Worm (Caenorhabditis elegans) whole organism, L3 larva: ENCODE results near the gene D1086.11.

ENCODE experiments used
- R02D3.7 ChIP-seq: fragments of 150-350 bp; optimal IDR thresholded peaks from 2 replicates; lab custom pipeline; 2014; ENCODE audit warnings: missing biosample characterization, missing genetic modification characterization
- ZK546.5 ChIP-seq: sonication (generic microtip); optimal IDR thresholded peaks from 2 replicates; lab custom pipeline; 2017; ENCODE audit warnings: missing biosample characterization, missing genetic modification characterization
- aly-2 ChIP-seq: fragments of 150-350 bp; optimal IDR thresholded peaks from 2 replicates; lab custom pipeline; 2014; ENCODE audit warnings: missing biosample characterization, missing genetic modification characterization
- ceh-16 ChIP-seq: sonication (generic microtip); optimal IDR thresholded peaks from 2 replicates; lab custom pipeline; 2017; ENCODE audit warnings: missing biosample characterization, missing genetic modification characterization
- ceh-28 ChIP-seq: fragments of 150-350 bp; optimal IDR thresholded peaks from 2 replicates; lab custom pipeline; 2014; ENCODE audit warnings: missing biosample characterization, missing genetic modification reagents, missing genetic modification characterization
- ceh-82 ChIP-seq: fragments of 150-350 bp; optimal IDR thresholded peaks from 2 replicates; lab custom pipeline; 2014; ENCODE audit warnings: missing biosample characterization, missing genetic modification characterization
- ceh-9 ChIP-seq: sonication (generic microtip); optimal IDR thresholded peaks from 2 replicates; lab custom pipeline; 2018; ENCODE audit warnings: missing biosample characterization, missing genetic modification characterization
- daf-12 ChIP-seq: fragments of 150-350 bp; optimal IDR thresholded peaks from 2 replicates; lab custom pipeline; 2014; ENCODE audit warnings: missing biosample characterization, missing genetic modification reagents, missing genetic modification characterization
- egl-27 ChIP-seq: sonication (generic microtip); optimal IDR thresholded peaks from 4 replicates; lab custom pipeline; 2017; ENCODE audit warnings: missing biosample characterization, missing genetic modification reagents, missing genetic modification characterization
- egl-5 ChIP-seq: fragments of 150-350 bp; optimal IDR thresholded peaks from 2 replicates; lab custom pipeline; 2017; ENCODE audit warnings: missing biosample characterization, missing genetic modification reagents, missing genetic modification characterization, inconsistent platforms
- elt-1 ChIP-seq: fragments of 150-350 bp; optimal IDR thresholded peaks from 2 replicates; lab custom pipeline; 2014; ENCODE audit warnings: missing biosample characterization, missing genetic modification characterization
- elt-2 ChIP-seq: sonication (generic microtip); optimal IDR thresholded peaks from 2 replicates; lab custom pipeline; 2016; ENCODE audit warnings: missing genetic modification reagents, mild to moderate bottlenecking, missing genetic modification characterization, missing compliant biosample characterization
- eor-1 ChIP-seq, 2 experiments: fragments of 150-350 bp; optimal IDR thresholded peaks; 2 replicates each; lab custom pipeline; 2014 to 2018; ENCODE audit warnings: missing biosample characterization in 2 of 2, missing genetic modification characterization in 2 of 2
- fkh-10 ChIP-seq: sonication (generic microtip); optimal IDR thresholded peaks from 2 replicates; lab custom pipeline; 2017; ENCODE audit warnings: missing biosample characterization, missing genetic modification reagents, missing genetic modification characterization
- fkh-2 ChIP-seq: fragments of 150-350 bp; optimal IDR thresholded peaks from 2 replicates; lab custom pipeline; 2014; ENCODE audit warnings: missing biosample characterization, missing genetic modification reagents, missing genetic modification characterization
- fos-1 ChIP-seq: fragments of 150-350 bp; optimal IDR thresholded peaks from 2 replicates; lab custom pipeline; 2014; ENCODE audit warnings: missing biosample characterization, missing genetic modification characterization
- hmg-11 ChIP-seq: sonication (generic microtip); optimal IDR thresholded peaks from 2 replicates; lab custom pipeline; 2016; ENCODE audit warnings: missing genetic modification characterization, missing compliant biosample characterization
- jun-1 ChIP-seq: fragments of 150-350 bp; optimal IDR thresholded peaks from 2 replicates; lab custom pipeline; 2014; ENCODE audit warnings: missing biosample characterization, missing genetic modification reagents, missing genetic modification characterization
- lin-15B ChIP-seq: fragments of 150-350 bp; optimal IDR thresholded peaks from 2 replicates; lab custom pipeline; 2014; ENCODE audit warnings: missing biosample characterization, missing genetic modification characterization
- lin-39 ChIP-seq: fragments of 150-350 bp; optimal IDR thresholded peaks from 2 replicates; lab custom pipeline; 2018; ENCODE audit warnings: missing biosample characterization, missing genetic modification reagents, missing genetic modification characterization
- lsy-12 ChIP-seq: sonication (generic microtip); optimal IDR thresholded peaks from 2 replicates; lab custom pipeline; 2016; ENCODE audit warnings: mild to moderate bottlenecking, missing genetic modification characterization, missing compliant biosample characterization
- mdl-1 ChIP-seq: fragments of 150-350 bp; optimal IDR thresholded peaks from 2 replicates; lab custom pipeline; 2014; ENCODE audit warnings: missing biosample characterization, missing genetic modification characterization
- mml-1 ChIP-seq: fragments of 150-350 bp; sonication (generic microtip); optimal IDR thresholded peaks from 3 replicates; lab custom pipeline; 2014; ENCODE audit warnings: missing biosample characterization, missing genetic modification characterization
- nfya-1 ChIP-seq: sonication (generic microtip); optimal IDR thresholded peaks from 2 replicates; lab custom pipeline; 2017; ENCODE audit warnings: missing genetic modification characterization, mild to moderate bottlenecking, missing compliant biosample characterization, antibody characterized with exemption, moderate library complexity; ENCODE audit not compliant: insufficient read depth
- nhr-11 ChIP-seq: fragments of 150-350 bp; optimal IDR thresholded peaks from 2 replicates; lab custom pipeline; 2014; ENCODE audit warnings: missing biosample characterization, missing genetic modification characterization
- nhr-23 ChIP-seq: fragments of 150-350 bp; optimal IDR thresholded peaks from 2 replicates; lab custom pipeline; 2014; ENCODE audit warnings: missing biosample characterization, missing genetic modification reagents, missing genetic modification characterization
- nhr-237 ChIP-seq: fragments of 150-350 bp; optimal IDR thresholded peaks from 2 replicates; lab custom pipeline; 2014; ENCODE audit warnings: missing biosample characterization, missing genetic modification characterization
- nhr-25 ChIP-seq: sonication (generic microtip); optimal IDR thresholded peaks from 2 replicates; lab custom pipeline; 2017; ENCODE audit warnings: missing biosample characterization, missing genetic modification characterization
- nhr-28 ChIP-seq: fragments of 150-350 bp; optimal IDR thresholded peaks from 2 replicates; lab custom pipeline; 2014; ENCODE audit warnings: missing biosample characterization, missing genetic modification characterization
- nhr-43 ChIP-seq: sonication (generic microtip); optimal IDR thresholded peaks from 2 replicates; lab custom pipeline; 2016; ENCODE audit warnings: mild to moderate bottlenecking, missing genetic modification characterization, missing compliant biosample characterization; ENCODE audit not compliant: poor library complexity, severe bottlenecking
- nhr-67 ChIP-seq: fragments of 150-350 bp; optimal IDR thresholded peaks from 2 replicates; lab custom pipeline; 2014; ENCODE audit warnings: missing biosample characterization, missing genetic modification characterization
- nhr-76 ChIP-seq: fragments of 150-350 bp; sonication (generic microtip); optimal IDR thresholded peaks from 5 replicates; lab custom pipeline; 2014; ENCODE audit warnings: missing biosample characterization, missing genetic modification characterization
- nhr-77 ChIP-seq: fragments of 150-350 bp; optimal IDR thresholded peaks from 2 replicates; lab custom pipeline; 2014; ENCODE audit warnings: missing biosample characterization, missing genetic modification characterization
- pha-4 ChIP-seq: fragments of 150-350 bp; optimal IDR thresholded peaks from 2 replicates; lab custom pipeline; 2014; ENCODE audit warnings: missing biosample characterization, missing genetic modification reagents, missing genetic modification characterization
- pqm-1 ChIP-seq: fragments of 150-350 bp; optimal IDR thresholded peaks from 2 replicates; lab custom pipeline; 2017; ENCODE audit warnings: missing biosample characterization, missing genetic modification characterization, inconsistent platforms
- skn-1 ChIP-seq: fragments of 150-350 bp; optimal IDR thresholded peaks from 2 replicates; lab custom pipeline; 2014; ENCODE audit warnings: missing biosample characterization, missing genetic modification characterization
- snpc-4 ChIP-seq: fragments of 150-350 bp; optimal IDR thresholded peaks from 2 replicates; lab custom pipeline; 2014; ENCODE audit warnings: missing biosample characterization, missing genetic modification characterization
- tbx-2 ChIP-seq: sonication (generic microtip); optimal IDR thresholded peaks from 2 replicates; lab custom pipeline; 2016; ENCODE audit warnings: mild to moderate bottlenecking, missing genetic modification characterization, missing compliant biosample characterization
- unc-39 ChIP-seq: sonication (generic microtip); optimal IDR thresholded peaks from 4 replicates; lab custom pipeline; 2017; ENCODE audit warnings: missing biosample characterization, missing genetic modification characterization
- unc-62 ChIP-seq: fragments of 150-350 bp; sonication (generic microtip); optimal IDR thresholded peaks from 4 replicates; lab custom pipeline; 2014; ENCODE audit warnings: missing biosample characterization, missing genetic modification reagents, missing genetic modification characterization
- ztf-11 ChIP-seq: fragments of 150-350 bp; optimal IDR thresholded peaks from 2 replicates; lab custom pipeline; 2014; ENCODE audit warnings: missing biosample characterization, missing genetic modification characterization
- ztf-4 ChIP-seq: fragments of 150-350 bp; optimal IDR thresholded peaks from 2 replicates; lab custom pipeline; 2014; ENCODE audit warnings: missing biosample characterization, missing genetic modification characterization

Gene D1086.11

DNA sequence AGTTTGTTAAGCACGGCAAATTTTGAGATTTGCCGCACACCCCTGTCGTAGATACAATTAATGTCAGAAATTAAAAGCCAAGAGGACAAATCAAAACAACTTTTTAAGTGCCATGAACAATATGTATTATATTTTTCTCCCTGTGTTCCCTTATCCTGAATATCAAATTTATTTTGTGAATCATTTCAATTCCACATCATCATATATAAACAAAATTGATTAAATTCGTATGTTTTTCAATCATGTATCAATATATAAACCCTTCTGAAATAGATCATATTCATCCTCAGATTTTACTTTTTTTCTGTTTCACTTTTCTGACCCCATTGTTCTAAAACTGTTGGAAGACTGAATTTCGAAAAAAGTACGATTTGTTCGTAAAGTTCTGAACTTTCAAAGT lies at the start of gene D1086.11:
Gene D1086.11, plus strand, starts transcription at position 301 of the 400 bp plus-strand sequence.
- TF ChIP-seq elt-2 (tag; lab: Kevin White, UChicago) = no peak
- no peak for TF ChIP-seq jun-1 (tag; lab: Kevin White, UChicago)
- TF ChIP-seq skn-1 (tag; lab: Kevin White, UChicago) = no peak
- no peak for TF ChIP-seq lin-15B (tag; lab: Kevin White, UChicago)
- TF ChIP-seq ZK546.5 (tag; lab: Kevin White, UChicago) = no peak
- no peak for TF ChIP-seq ceh-16 (tag; lab: Kevin White, UChicago)
- TF ChIP-seq snpc-4 (tag; lab: Kevin White, UChicago) = no peak
- no peak for TF ChIP-seq nhr-77 (tag; lab: Kevin White, UChicago)
- no peak for TF ChIP-seq nfya-1 (tag; lab: Kevin White, UChicago)
- TF ChIP-seq ceh-9 (tag; lab: Kevin White, UChicago) = no peak
- TF ChIP-seq ceh-28 (tag; lab: Kevin White, UChicago) = no peak
- TF ChIP-seq R02D3.7 (tag; lab: Kevin White, UChicago) = no peak
- no peak for TF ChIP-seq nhr-23 (tag; lab: Kevin White, UChicago)
- TF ChIP-seq nhr-237 = no peak
- no peak for TF ChIP-seq egl-5 (tag; lab: Kevin White, UChicago)
- no peak for TF ChIP-seq lin-39 (tag; lab: Kevin White, UChicago)
- no peak for TF ChIP-seq nhr-67 (tag; lab: Kevin White, UChicago)
- TF ChIP-seq, all 47 proteins: peak for 0

ce11 chrV:14026194-14026593 lies 48.1 kb upstream of the D1086.11 start, which contains the start of gene T08G5.2:
Gene T08G5.2, minus strand, starts transcription at chrV:14026294.
- no peak for TF ChIP-seq eor-1 (tag; optimal IDR thresholded peaks at IDR 0.05; lab: Kevin White, UChicago)
- no peak for TF ChIP-seq nhr-23 (tag; lab: Kevin White, UChicago)
- no peak for TF ChIP-seq hmg-11 (tag; lab: Kevin White, UChicago)
- TF ChIP-seq mml-1 (tag; lab: Kevin White, UChicago) = no peak
- no peak for TF ChIP-seq egl-27 (tag; lab: Kevin White, UChicago)
- TF ChIP-seq jun-1 (tag; lab: Kevin White, UChicago) = no peak
- TF ChIP-seq ztf-4 = no peak
- no peak for TF ChIP-seq fos-1
- TF ChIP-seq pqm-1 = no peak
- TF ChIP-seq fkh-10 (GFP tag; lab: Kevin White, UChicago) = no peak
- TF ChIP-seq nhr-76 (tag; lab: Kevin White, UChicago) = no peak
- TF ChIP-seq tbx-2 (tag; lab: Kevin White, UChicago) = no peak
- TF ChIP-seq egl-5 (tag; lab: Kevin White, UChicago) = no peak
- TF ChIP-seq ZK546.5 (tag; lab: Kevin White, UChicago) = no peak

ce11 chrV:14027384-14027783 lies 46.9 kb upstream of the D1086.11 start, which contains the start of gene T08G5.3:
Gene T08G5.3, minus strand, starts transcription at chrV:14027484.
- TF ChIP-seq lin-15B (tag; lab: Kevin White, UChicago) = no peak
- no peak for TF ChIP-seq eor-1 (tag; optimal IDR thresholded peaks at IDR 0.05; lab: Kevin White, UChicago)
- no peak for TF ChIP-seq pha-4
- TF ChIP-seq fkh-2 = no peak
- TF ChIP-seq ZK546.5 (tag; lab: Kevin White, UChicago) = no peak
- TF ChIP-seq snpc-4 (tag; lab: Kevin White, UChicago) = no peak
- TF ChIP-seq egl-27 (tag; lab: Kevin White, UChicago) = no peak
- no peak for TF ChIP-seq nhr-67 (tag; lab: Kevin White, UChicago)
- TF ChIP-seq egl-5 (tag; lab: Kevin White, UChicago) = no peak
- no peak for TF ChIP-seq lsy-12 (tag; lab: Kevin White, UChicago)
- TF ChIP-seq nhr-11 = no peak

- TF ChIP-seq nhr-67 (tag; lab: Kevin White, UChicago) = no peak
- no peak for TF ChIP-seq daf-12
- TF ChIP-seq mml-1 (tag; lab: Kevin White, UChicago) = no peak
- peak; percentile 24 for TF ChIP-seq pqm-1
- no peak for TF ChIP-seq ztf-4
- TF ChIP-seq nfya-1 (tag; lab: Kevin White, UChicago) = peak; percentile 28
- TF ChIP-seq elt-2 (tag; lab: Kevin White, UChicago) = peak; percentile 61
- TF ChIP-seq tbx-2 (tag; lab: Kevin White, UChicago) = peak; percentile 40
- no peak for TF ChIP-seq ztf-11 (tag; lab: Kevin White, UChicago)
- TF ChIP-seq eor-1 (tag; optimal IDR thresholded peaks at IDR 0.05; lab: Kevin White, UChicago) = no peak
- TF ChIP-seq egl-5 (tag; lab: Kevin White, UChicago) = no peak
- TF ChIP-seq lin-39 (tag; lab: Kevin White, UChicago) = no peak
- peak; percentile 78 for TF ChIP-seq nhr-43
- no peak for TF ChIP-seq unc-62 (GFP tag; lab: Kevin White, UChicago)
- TF ChIP-seq lin-15B (tag; lab: Kevin White, UChicago) = peak; percentile 22
- peak; percentile 94 for TF ChIP-seq snpc-4 (tag; lab: Kevin White, UChicago)
- no peak for TF ChIP-seq fkh-10 (GFP tag; lab: Kevin White, UChicago)
- TF ChIP-seq jun-1 (tag; lab: Kevin White, UChicago) = no peak
- no peak for TF ChIP-seq skn-1 (tag; lab: Kevin White, UChicago)
- TF ChIP-seq fos-1 = no peak
- no peak for TF ChIP-seq hmg-11 (tag; lab: Kevin White, UChicago)
- TF ChIP-seq aly-2 (tag; lab: Kevin White, UChicago) = no peak
- TF ChIP-seq nhr-237 = no peak
- no peak for TF ChIP-seq nhr-25 (tag; lab: Kevin White, UChicago)
- TF ChIP-seq R02D3.7 (tag; lab: Kevin White, UChicago) = peak; percentile 21
- TF ChIP-seq elt-1 (tag; lab: Kevin White, UChicago) = no peak
- no peak for TF ChIP-seq nhr-11
- TF ChIP-seq nhr-28 = no peak
- TF ChIP-seq egl-27 (tag; lab: Kevin White, UChicago) = no peak
- no peak for TF ChIP-seq unc-39
- no peak for TF ChIP-seq ceh-82 (tag; lab: Kevin White, UChicago)
- TF ChIP-seq mdl-1 = no peak
- peak; percentile 14 for TF ChIP-seq nhr-23 (tag; lab: Kevin White, UChicago)
Observed at ce11 chrV:14028256-14028743, 46.0 kb upstream of the D1086.11 start.
